Fruit fly (Drosophila melanogaster) S2 (cell line): ENCODE results near the gene mof.

Experiments
- CG8478 ChIP-seq: fragments of >200 bp; optimal IDR thresholded peaks from 2 replicates; lab custom pipeline; 2018
- CTCF ChIP-seq, 2 experiments: fragments of >200 bp; optimal IDR thresholded peaks; 2 replicates each; lab custom pipeline; 2018

- TF ChIP-seq CG8478 (lab: Kevin White, UChicago) (no peak), CTCF (optimal IDR thresholded peaks at IDR 0.05; lab: Kevin White, UChicago) (no peak)
These were observed 12.3 kb upstream of the mof start for dm6 chrX:5888933-5889332.
